Worm (Caenorhabditis elegans) whole organism, L4 larva: ENCODE measurements around the gene sra-11.
A peak's percentile ranks its signal among the peaks of the same experiment; 100 is the strongest.

Source experiments
- D1046.2 ChIP-seq: fragments of 200-800 bp; sonication (Bioruptor generic); IDR thresholded peaks from 2 replicates; pipeline ENCODE4 v1.3.6; 2022; ENCODE audit warnings: missing genetic modification characterization, missing compliant biosample characterization
- F26F4.8 ChIP-seq: fragments of 200-800 bp; sonication (Bioruptor generic); conservative IDR thresholded peaks from 2 replicates; pipeline ENCODE4 v1.3.6; 2022; ENCODE audit warnings: missing genetic modification characterization, missing compliant biosample characterization
- F49E8.2 ChIP-seq: sonication (generic microtip); optimal IDR thresholded peaks from 2 replicates; lab custom pipeline; 2016; ENCODE audit warnings: missing compliant biosample characterization, mild to moderate bottlenecking, missing genetic modification characterization, borderline replicate concordance
- R02D3.7 ChIP-seq: fragments of 150-350 bp; sonication (generic microtip); optimal IDR thresholded peaks from 3 replicates; lab custom pipeline; 2014; ENCODE audit warnings: missing biosample characterization, missing genetic modification characterization
- ceh-20 ChIP-seq: fragments of 200-800 bp; sonication (Bioruptor generic); IDR thresholded peaks from 2 replicates; pipeline ENCODE4 v1.3.6; 2022; ENCODE audit warnings: missing genetic modification reagents, missing genetic modification characterization, missing compliant biosample characterization
- ceh-28 ChIP-seq: fragments of 150-350 bp; optimal IDR thresholded peaks from 2 replicates; lab custom pipeline; 2014; ENCODE audit warnings: missing biosample characterization, missing genetic modification reagents, missing genetic modification characterization
- daf-12 ChIP-seq: fragments of 150-350 bp; optimal IDR thresholded peaks from 2 replicates; lab custom pipeline; 2014; ENCODE audit warnings: missing biosample characterization, missing genetic modification reagents, missing genetic modification characterization
- daf-16 ChIP-seq, 3 experiments: sonication (generic microtip); optimal IDR thresholded peaks; 2 replicates each; lab custom pipeline; 2016 to 2017; ENCODE audit warnings: missing genetic modification characterization in 3 of 3, missing genetic modification reagents in 3 of 3, mild to moderate bottlenecking in 2 of 3, missing compliant biosample characterization in 2 of 3, missing biosample characterization in 1 of 3, moderate library complexity in 1 of 3
- daf-19 ChIP-seq: fragments of 200-800 bp; sonication (Bioruptor generic); conservative IDR thresholded peaks from 2 replicates; pipeline ENCODE4 v1.3.6; 2022; ENCODE audit warnings: missing genetic modification characterization, missing compliant biosample characterization
- dmd-6 ChIP-seq: fragments of 200-800 bp; sonication (Bioruptor generic); IDR thresholded peaks from 2 replicates; pipeline ENCODE4 v1.3.6; 2022; ENCODE audit warnings: missing genetic modification reagents, missing genetic modification characterization, missing compliant biosample characterization
- dmd-9 ChIP-seq: fragments of 200-800 bp; sonication (Bioruptor generic); IDR thresholded peaks from 2 replicates; pipeline ENCODE4 v1.3.6; 2022; ENCODE audit warnings: missing genetic modification reagents, missing genetic modification characterization, missing compliant biosample characterization
- egl-27 ChIP-seq: sonication (generic microtip); optimal IDR thresholded peaks from 3 replicates; lab custom pipeline; 2017; ENCODE audit warnings: missing biosample characterization, missing genetic modification reagents, missing genetic modification characterization
- egl-43 ChIP-seq: fragments of 200-800 bp; sonication (Bioruptor generic); IDR thresholded peaks from 2 replicates; pipeline ENCODE4 v1.3.6; 2022; ENCODE audit warnings: missing genetic modification reagents, missing genetic modification characterization, missing compliant biosample characterization
- fkh-10 ChIP-seq: fragments of 150-350 bp; optimal IDR thresholded peaks from 2 replicates; lab custom pipeline; 2014; ENCODE audit warnings: missing biosample characterization, missing genetic modification reagents, missing genetic modification characterization
- fos-1 ChIP-seq: fragments of 150-350 bp; optimal IDR thresholded peaks from 2 replicates; lab custom pipeline; 2014; ENCODE audit warnings: missing biosample characterization, missing genetic modification characterization
- hlh-11 ChIP-seq: fragments of 200-800 bp; sonication (Bioruptor generic); optimal IDR thresholded peaks from 2 replicates; lab custom pipeline; 2018; ENCODE audit warnings: mild to moderate bottlenecking, missing genetic modification characterization, missing compliant biosample characterization
- hmg-1.1 ChIP-seq: fragments of 200-800 bp; sonication (Bioruptor generic); IDR thresholded peaks from 2 replicates; pipeline ENCODE4 v1.3.6; 2022; ENCODE audit warnings: missing genetic modification reagents, missing genetic modification characterization, missing compliant biosample characterization
- lin-38 ChIP-seq: fragments of 200-800 bp; sonication (Bioruptor generic); IDR thresholded peaks from 2 replicates; pipeline ENCODE4 v1.3.6; 2022; ENCODE audit warnings: missing genetic modification reagents, missing genetic modification characterization, missing compliant biosample characterization
- lin-39 ChIP-seq: fragments of 150-350 bp; optimal IDR thresholded peaks from 2 replicates; lab custom pipeline; 2014; ENCODE audit warnings: missing biosample characterization, missing genetic modification reagents, missing genetic modification characterization
- madf-9 ChIP-seq: fragments of 200-800 bp; sonication (Bioruptor generic); conservative IDR thresholded peaks from 2 replicates; pipeline ENCODE4 v1.3.6; 2022; ENCODE audit warnings: missing genetic modification reagents, missing genetic modification characterization, missing compliant biosample characterization
- mdl-1 ChIP-seq, 2 experiments: fragments of 150-350 bp in 1 of 2; sonication (generic microtip) in 1 of 2; optimal IDR thresholded peaks; 2 replicates each; lab custom pipeline; 2014 to 2017; ENCODE audit warnings: missing biosample characterization in 2 of 2, missing genetic modification characterization in 2 of 2
- mxl-2 ChIP-seq: fragments of 200-800 bp; sonication (Bioruptor generic); conservative IDR thresholded peaks from 2 replicates; pipeline ENCODE4 v1.3.6; 2022; ENCODE audit warnings: missing genetic modification reagents, missing genetic modification characterization, missing compliant biosample characterization
- mxl-3 ChIP-seq: fragments of 200-800 bp; sonication (Bioruptor generic); optimal IDR thresholded peaks from 2 replicates; lab custom pipeline; 2018; ENCODE audit warnings: mild to moderate bottlenecking, missing genetic modification characterization, missing compliant biosample characterization
- nhr-102 ChIP-seq: sonication (generic microtip); optimal IDR thresholded peaks from 2 replicates; lab custom pipeline; 2016; ENCODE audit warnings: mild to moderate bottlenecking, missing genetic modification characterization, moderate library complexity, missing compliant biosample characterization
- nhr-11 ChIP-seq: fragments of 150-350 bp; optimal IDR thresholded peaks from 2 replicates; lab custom pipeline; 2014; ENCODE audit warnings: missing biosample characterization, missing genetic modification characterization
- nhr-237 ChIP-seq: sonication (generic microtip); optimal IDR thresholded peaks from 2 replicates; lab custom pipeline; 2017; ENCODE audit warnings: missing biosample characterization, missing genetic modification characterization
- nhr-25 ChIP-seq: sonication (generic microtip); optimal IDR thresholded peaks from 2 replicates; lab custom pipeline; 2017; ENCODE audit warnings: missing genetic modification characterization, mild to moderate bottlenecking, missing compliant biosample characterization, antibody characterized with exemption, moderate library complexity, borderline replicate concordance; ENCODE audit not compliant: insufficient read depth
- nhr-28 ChIP-seq: fragments of 150-350 bp; optimal IDR thresholded peaks from 2 replicates; lab custom pipeline; 2014; ENCODE audit warnings: missing biosample characterization, missing genetic modification characterization
- nhr-42 ChIP-seq: fragments of 200-800 bp; sonication (Bioruptor generic); IDR thresholded peaks from 2 replicates; pipeline ENCODE4 v1.3.6; 2022; ENCODE audit warnings: missing genetic modification characterization, missing compliant biosample characterization
- nhr-48 ChIP-seq: sonication (generic microtip); optimal IDR thresholded peaks from 2 replicates; lab custom pipeline; 2016; ENCODE audit warnings: mild to moderate bottlenecking, missing genetic modification characterization, missing compliant biosample characterization
- nhr-6 ChIP-seq: fragments of 150-350 bp; optimal IDR thresholded peaks from 2 replicates; lab custom pipeline; 2014; ENCODE audit warnings: missing biosample characterization, missing genetic modification characterization
- nhr-77 ChIP-seq: fragments of 150-350 bp; optimal IDR thresholded peaks from 2 replicates; lab custom pipeline; 2014; ENCODE audit warnings: missing biosample characterization, missing genetic modification characterization
- pha-4 ChIP-seq, 2 experiments: fragments of 150-350 bp in 1 of 2; fragments of 200-800 bp in 1 of 2; sonication (Bioruptor generic) in 1 of 2; IDR thresholded peaks in 1 of 2; optimal IDR thresholded peaks in 1 of 2; 2 replicates each; pipeline versions ENCODE4 v1.3.6 to Lab custom; 2014 to 2022; ENCODE audit warnings: missing genetic modification characterization in 2 of 2, missing genetic modification reagents in 2 of 2, missing biosample characterization in 1 of 2, missing compliant biosample characterization in 1 of 2
- pqm-1 ChIP-seq: sonication (generic microtip); optimal IDR thresholded peaks from 2 replicates; lab custom pipeline; 2017; ENCODE audit warnings: missing biosample characterization, missing genetic modification characterization
- rbr-2 ChIP-seq: sonication (generic microtip); optimal IDR thresholded peaks from 2 replicates; lab custom pipeline; 2016; ENCODE audit warnings: missing genotype, missing genetic modification characterization, missing compliant biosample characterization
- snpc-1.2 ChIP-seq: fragments of 200-800 bp; sonication (Bioruptor generic); IDR thresholded peaks from 2 replicates; pipeline ENCODE4 v1.3.6; 2022; ENCODE audit warnings: missing genetic modification reagents, missing genetic modification characterization, missing compliant biosample characterization
- snpc-4 ChIP-seq: fragments of 150-350 bp; optimal IDR thresholded peaks from 2 replicates; lab custom pipeline; 2014; ENCODE audit warnings: missing biosample characterization, missing genetic modification characterization
- unc-39 ChIP-seq: sonication (generic microtip); optimal IDR thresholded peaks from 2 replicates; lab custom pipeline; 2017; ENCODE audit warnings: missing biosample characterization, missing genetic modification characterization
- unc-62 ChIP-seq, 3 experiments: fragments of 150-350 bp in 1 of 3; sonication (generic microtip); optimal IDR thresholded peaks in 2 of 3; peaks in 1 of 3; 1 replicate in 1 of 3; 2 replicates in 2 of 3; lab custom pipeline; 2014 to 2017; ENCODE audit warnings: missing biosample characterization in 3 of 3, missing genetic modification characterization in 3 of 3, missing genetic modification reagents in 3 of 3, missing genotype in 1 of 3
- ztf-7 ChIP-seq: fragments of 150-350 bp; optimal IDR thresholded peaks from 2 replicates; lab custom pipeline; 2014; ENCODE audit warnings: missing biosample characterization, missing genetic modification characterization

sra-11 gene

ce11 chrII:10950107-10950679 lies 40.1 kb upstream of the sra-11 start, which contains the start of gene gst-5:
TSS of gene gst-5 (plus strand) at chrII:10950352.
- TF ChIP-seq R02D3.7 (tag; lab: Kevin White, UChicago) (no peak), lin-38 (GFP tag; lab: Robert Waterston, UW) (no peak), F49E8.2 (tag; lab: Kevin White, UChicago) (no peak), nhr-77 (tag; lab: Kevin White, UChicago) (peak; percentile 1), lin-39 (tag; lab: Kevin White, UChicago) (no peak), dmd-9 (GFP tag; lab: Robert Waterston, UW) (no peak), nhr-25 (tag; lab: Kevin White, UChicago) (no peak), nhr-28 (tag; lab: Kevin White, UChicago) (peak; percentile 98), daf-16 (GFP tag; optimal IDR thresholded peaks at IDR 0.05; lab: Kevin White, UChicago) (no peak), daf-16 (tag; optimal IDR thresholded peaks at IDR 0.05; lab: Kevin White, UChicago) (peak; percentile 68), mxl-3 (peak; percentile 92), nhr-6 (tag; lab: Kevin White, UChicago) (no peak), fos-1 (no peak), nhr-11 (tag; lab: Kevin White, UChicago) (peak; percentile 58), egl-43 (no peak), ztf-7 (tag; lab: Kevin White, UChicago) (no peak), D1046.2 (GFP tag; lab: Robert Waterston, UW) (no peak), dmd-6 (peak; percentile 24; the same call in 1 of the 2 replicates), F26F4.8 (GFP tag; lab: Robert Waterston, UW) (no peak), nhr-102 (tag; lab: Kevin White, UChicago) (peak; percentile 55), hmg-1.1 (GFP tag; lab: Robert Waterston, UW) (peak; percentile 31; the same call in 1 of the 2 replicates), unc-39 (tag; lab: Kevin White, UChicago) (no peak), daf-19 (GFP tag; lab: Robert Waterston, UW) (no peak), snpc-4 (tag; lab: Kevin White, UChicago) (no peak), nhr-48 (tag; lab: Kevin White, UChicago) (no peak), ceh-20 (GFP tag; lab: Robert Waterston, UW) (no peak), pqm-1 (peak; percentile 38), nhr-237 (tag; lab: Kevin White, UChicago) (no peak), ceh-28 (tag; lab: Kevin White, UChicago) (no peak), snpc-1.2 (GFP tag; lab: Robert Waterston, UW) (no peak), fkh-10 (GFP tag; lab: Kevin White, UChicago) (no peak), madf-9 (GFP tag; lab: Robert Waterston, UW) (no peak), nhr-42 (GFP tag; lab: Robert Waterston, UW) (no peak), hlh-11 (tag; lab: Kevin White, UChicago) (peak; percentile 37), daf-12 (tag; lab: Kevin White, UChicago) (no peak), mdl-1 (tag; optimal IDR thresholded peaks at IDR 0.05; lab: Kevin White, UChicago) (no peak), unc-62 (GFP tag; optimal IDR thresholded peaks at IDR 0.05 in 1 of 2; lab: Kevin White, UChicago) (peak in 1 of 2 experiments; percentile 31), unc-62 (tag; optimal IDR thresholded peaks at IDR 0.05; lab: Kevin White, UChicago) (no peak), pha-4 (GFP tag; IDR thresholded peaks at IDR 0.05; lab: Robert Waterston, UW) (0 out of 2 replicates have a peak, but pooled peaks have one; percentile 11), pha-4 (tag; optimal IDR thresholded peaks at IDR 0.05; lab: Kevin White, UChicago) (no peak), rbr-2 (tag; lab: Kevin White, UChicago) (no peak), egl-27 (tag; lab: Kevin White, UChicago) (no peak), mxl-2 (GFP tag; lab: Robert Waterston, UW) (no peak)
- TF ChIP-seq, all 104 proteins: peak for 12
